Fruit fly (Drosophila melanogaster) whole organism, embryonic: Measurements from ENCODE around the gene CG17707.

Experiments
- Atf6 ChIP-seq: fragments of 200-800 bp; sonication (Bioruptor generic); IDR thresholded peaks from 2 replicates; pipeline ENCODE4 v1.3.6; 2022; ENCODE audit warnings: missing biosample characterization, missing genetic modification characterization
- C15 ChIP-seq: fragments of 200-800 bp; sonication (Bioruptor generic); IDR thresholded peaks from 3 replicates; pipeline ENCODE4 v1.3.6; 2022; ENCODE audit warnings: missing biosample characterization, missing genetic modification characterization
- CG10565 ChIP-seq: fragments of 200-800 bp; sonication (Bioruptor generic); optimal IDR thresholded peaks from 3 replicates; lab custom pipeline; 2016; ENCODE audit warnings: missing biosample characterization, mild to moderate bottlenecking, missing genetic modification characterization
- CG10654 ChIP-seq: fragments of 200-800 bp; sonication (Bioruptor generic); optimal IDR thresholded peaks from 2 replicates; lab custom pipeline; 2016; ENCODE audit warnings: missing biosample characterization, missing genetic modification characterization
- CG11696 ChIP-seq: fragments of 200-800 bp; sonication (Bioruptor generic); IDR thresholded peaks from 2 replicates; pipeline ENCODE4 v1.3.6; 2022; ENCODE audit warnings: missing biosample characterization, missing genetic modification characterization
- CG12071 ChIP-seq: fragments of 200-800 bp; sonication (Bioruptor generic); optimal IDR thresholded peaks from 3 replicates; lab custom pipeline; 2018; ENCODE audit warnings: missing biosample characterization, mild to moderate bottlenecking, missing genetic modification characterization
- CG12219 ChIP-seq: fragments of 200-800 bp; sonication (Bioruptor generic); optimal IDR thresholded peaks from 3 replicates; lab custom pipeline; 2018; ENCODE audit warnings: missing biosample characterization, mild to moderate bottlenecking, missing genetic modification characterization
- CG12659 ChIP-seq: fragments of 200-800 bp; sonication (Bioruptor generic); optimal IDR thresholded peaks from 3 replicates; lab custom pipeline; 2017; ENCODE audit warnings: mild to moderate bottlenecking, missing biosample characterization, missing genetic modification reagents, missing genetic modification characterization
- CG13123 ChIP-seq: fragments of 200-800 bp; sonication (Bioruptor generic); optimal IDR thresholded peaks from 2 replicates; lab custom pipeline; 2016; ENCODE audit warnings: missing biosample characterization, missing genetic modification characterization
- CG15479 ChIP-seq: fragments of 200-800 bp; sonication (Bioruptor generic); optimal IDR thresholded peaks from 3 replicates; lab custom pipeline; 2019; ENCODE audit warnings: missing biosample characterization, mild to moderate bottlenecking, missing genetic modification characterization, moderate library complexity
- CG1602 ChIP-seq: fragments of 200-800 bp; sonication (Bioruptor generic); optimal IDR thresholded peaks from 3 replicates; lab custom pipeline; 2016; ENCODE audit warnings: missing biosample characterization, missing genetic modification characterization
- CG2120 ChIP-seq: fragments of 200-800 bp; sonication (Bioruptor generic); optimal IDR thresholded peaks from 3 replicates; lab custom pipeline; 2016; ENCODE audit warnings: missing biosample characterization, missing genetic modification characterization
- CG2129 ChIP-seq: fragments of 200-800 bp; sonication (Bioruptor generic); IDR thresholded peaks from 2 replicates; pipeline ENCODE4 v1.3.6; 2022; ENCODE audit warnings: missing biosample characterization, missing genetic modification characterization; ENCODE audit not compliant: partially characterized antibody
- CG30020 ChIP-seq: fragments of 200-800 bp; optimal IDR thresholded peaks from 2 replicates; lab custom pipeline; 2019; ENCODE audit warnings: missing biosample characterization, mild to moderate bottlenecking, missing genetic modification characterization, moderate library complexity
- CG4282 ChIP-seq: fragments of 200-800 bp; sonication (Bioruptor generic); optimal IDR thresholded peaks from 2 replicates; lab custom pipeline; 2016; ENCODE audit warnings: missing biosample characterization, missing genetic modification characterization
- CG7372 ChIP-seq: fragments of 200-800 bp; sonication (Bioruptor generic); IDR thresholded peaks from 2 replicates; pipeline ENCODE4 v1.3.6; 2022; ENCODE audit warnings: missing biosample characterization, missing genetic modification characterization
- CG7839 ChIP-seq: fragments of 200-800 bp; sonication (Bioruptor generic); optimal IDR thresholded peaks from 3 replicates; lab custom pipeline; 2018; ENCODE audit warnings: missing biosample characterization, mild to moderate bottlenecking, missing genetic modification characterization, moderate library complexity
- CG7928 ChIP-seq: fragments of 200-800 bp; sonication (Bioruptor generic); optimal IDR thresholded peaks from 2 replicates; lab custom pipeline; 2017; ENCODE audit warnings: missing biosample characterization, mild to moderate bottlenecking, missing genetic modification characterization
- CG8765 ChIP-seq: fragments of 200-800 bp; sonication (Bioruptor generic); IDR thresholded peaks from 2 replicates; pipeline ENCODE4 v1.3.6; 2022; ENCODE audit warnings: missing biosample characterization, missing genetic modification characterization
- CG9876 ChIP-seq: fragments of 200-800 bp; sonication (Bioruptor generic); optimal IDR thresholded peaks from 2 replicates; lab custom pipeline; 2016; ENCODE audit warnings: missing biosample characterization, missing genetic modification characterization
- CoRest ChIP-seq: fragments of 200-800 bp; sonication (Bioruptor generic); optimal IDR thresholded peaks from 3 replicates; lab custom pipeline; 2018; ENCODE audit warnings: missing biosample characterization, mild to moderate bottlenecking, missing genetic modification characterization, moderate library complexity
- Dad ChIP-seq: fragments of 200-800 bp; sonication (Bioruptor generic); optimal IDR thresholded peaks from 3 replicates; lab custom pipeline; 2016; ENCODE audit warnings: missing biosample characterization, missing genetic modification characterization
- Doc2 ChIP-seq: fragments of 200-800 bp; sonication (Bioruptor generic); IDR thresholded peaks from 2 replicates; pipeline ENCODE4 v1.3.6; 2022; ENCODE audit warnings: missing biosample characterization, missing genetic modification characterization
- GATAe ChIP-seq: fragments of 200-800 bp; sonication (Bioruptor generic); conservative IDR thresholded peaks from 2 replicates; pipeline ENCODE4 v1.3.6; 2022; ENCODE audit warnings: missing biosample characterization, missing genetic modification characterization
- HLHmδ ChIP-seq: fragments of 200-800 bp; sonication (Bioruptor generic); optimal IDR thresholded peaks from 2 replicates; lab custom pipeline; 2018; ENCODE audit warnings: missing biosample characterization, mild to moderate bottlenecking, missing genetic modification characterization, moderate library complexity
- MTF-1 ChIP-seq: fragments of 200-800 bp; sonication (Bioruptor generic); optimal IDR thresholded peaks from 2 replicates; lab custom pipeline; 2018; ENCODE audit warnings: missing biosample characterization, mild to moderate bottlenecking, missing genetic modification characterization, borderline replicate concordance
- Nf-YC ChIP-seq: fragments of 200-800 bp; optimal IDR thresholded peaks from 3 replicates; lab custom pipeline; 2019; ENCODE audit warnings: missing biosample characterization, mild to moderate bottlenecking, missing genetic modification characterization, moderate library complexity
- Optix ChIP-seq: fragments of 200-800 bp; sonication (Bioruptor generic); IDR thresholded peaks from 3 replicates; pipeline ENCODE4 v1.3.6; 2022; ENCODE audit warnings: missing biosample characterization, missing genetic modification characterization
- abd-A ChIP-seq: fragments of 200-800 bp; sonication (Bioruptor generic); optimal IDR thresholded peaks from 3 replicates; lab custom pipeline; 2019; ENCODE audit warnings: missing biosample characterization, mild to moderate bottlenecking, missing genetic modification characterization, moderate library complexity
- al ChIP-seq: fragments of 200-800 bp; sonication (Bioruptor generic); IDR thresholded peaks from 2 replicates; pipeline ENCODE4 v1.3.6; 2022; ENCODE audit warnings: missing biosample characterization, missing genetic modification characterization
- bab2 ChIP-seq: fragments of 200-800 bp; sonication (Bioruptor generic); optimal IDR thresholded peaks from 2 replicates; lab custom pipeline; 2016; ENCODE audit warnings: missing biosample characterization, missing genetic modification characterization
- chinmo ChIP-seq: fragments of 200-800 bp; sonication (Bioruptor generic); IDR thresholded peaks from 4 replicates; pipeline ENCODE4 v1.3.6; 2022; ENCODE audit warnings: missing biosample characterization, missing genetic modification characterization; ENCODE audit not compliant: partially characterized antibody
- chm ChIP-seq: fragments of 200-800 bp; sonication (Bioruptor generic); IDR thresholded peaks from 2 replicates; pipeline ENCODE4 v1.3.6; 2022; ENCODE audit warnings: missing biosample characterization, missing genetic modification characterization
- dmrt11E ChIP-seq: fragments of 200-800 bp; sonication (Bioruptor generic); optimal IDR thresholded peaks from 3 replicates; lab custom pipeline; 2018; ENCODE audit warnings: missing biosample characterization, mild to moderate bottlenecking, missing genetic modification characterization, moderate library complexity
- en ChIP-seq: fragments of 200-800 bp; sonication (Bioruptor generic); optimal IDR thresholded peaks from 2 replicates; lab custom pipeline; 2016; ENCODE audit warnings: missing biosample characterization, missing genetic modification characterization
- gcm ChIP-seq: fragments of 200-800 bp; sonication (Bioruptor generic); optimal IDR thresholded peaks from 2 replicates; lab custom pipeline; 2019; ENCODE audit warnings: missing biosample characterization, mild to moderate bottlenecking, missing genetic modification characterization, moderate library complexity
- ham ChIP-seq: fragments of 200-800 bp; sonication (Bioruptor generic); IDR thresholded peaks from 2 replicates; pipeline ENCODE4 v1.3.6; 2022; ENCODE audit warnings: missing biosample characterization, missing genetic modification characterization
- hb ChIP-seq: fragments of 200-800 bp; sonication (Bioruptor generic); IDR thresholded peaks from 3 replicates; pipeline ENCODE4 v1.3.6; 2022; ENCODE audit warnings: missing biosample characterization, missing genetic modification characterization; ENCODE audit not compliant: partially characterized antibody
- lov ChIP-seq, 2 experiments: fragments of 200-800 bp in 1 of 2; fragments of >200 bp in 1 of 2; sonication (Bioruptor generic) in 1 of 2; IDR thresholded peaks in 1 of 2; optimal IDR thresholded peaks in 1 of 2; 2 replicates in 1 of 2; 3 replicates in 1 of 2; pipeline versions ENCODE4 v1.3.6 to Lab custom; 2017 to 2022; ENCODE audit warnings: missing biosample characterization in 1 of 2, missing genetic modification characterization in 1 of 2
- mld ChIP-seq: fragments of 200-800 bp; sonication (Bioruptor generic); IDR thresholded peaks from 3 replicates; pipeline ENCODE4 v1.3.6; 2022; ENCODE audit warnings: missing biosample characterization, missing genetic modification characterization; ENCODE audit not compliant: partially characterized antibody
- nerfin-1 ChIP-seq: fragments of 200-800 bp; sonication (Bioruptor generic); optimal IDR thresholded peaks from 3 replicates; lab custom pipeline; 2019; ENCODE audit warnings: missing biosample characterization, mild to moderate bottlenecking, missing genetic modification characterization, moderate library complexity
- nmo ChIP-seq: fragments of 200-800 bp; sonication (Bioruptor generic); optimal IDR thresholded peaks from 2 replicates; lab custom pipeline; 2018; ENCODE audit warnings: missing biosample characterization, mild to moderate bottlenecking, missing genetic modification characterization, moderate library complexity
- pb ChIP-seq: fragments of 200-800 bp; sonication (Bioruptor generic); optimal IDR thresholded peaks from 3 replicates; lab custom pipeline; 2016; ENCODE audit warnings: missing biosample characterization, missing genetic modification characterization
- pnt ChIP-seq: fragments of 200-800 bp; sonication (Bioruptor generic); optimal IDR thresholded peaks from 3 replicates; lab custom pipeline; 2016; ENCODE audit warnings: missing biosample characterization, missing genetic modification characterization
- pum ChIP-seq: fragments of 200-800 bp; sonication (Bioruptor generic); optimal IDR thresholded peaks from 2 replicates; lab custom pipeline; 2016; ENCODE audit warnings: missing biosample characterization, missing genetic modification characterization
- pzg ChIP-seq: fragments of 200-800 bp; sonication (Bioruptor generic); optimal IDR thresholded peaks from 3 replicates; lab custom pipeline; 2018; ENCODE audit warnings: missing biosample characterization, mild to moderate bottlenecking, missing genetic modification characterization, moderate library complexity
- sisA ChIP-seq: fragments of 200-800 bp; sonication (Bioruptor generic); IDR thresholded peaks from 2 replicates; pipeline ENCODE4 v1.3.6; 2022; ENCODE audit warnings: missing biosample characterization, missing genetic modification characterization
- sr ChIP-seq: fragments of 200-800 bp; sonication (Bioruptor generic); IDR thresholded peaks from 3 replicates; pipeline ENCODE4 v1.3.6; 2022; ENCODE audit warnings: missing biosample characterization, missing genetic modification characterization
- zen2 ChIP-seq: fragments of 200-800 bp; sonication (Bioruptor generic); IDR thresholded peaks from 3 replicates; pipeline ENCODE4 v1.3.6; 2022; ENCODE audit warnings: missing biosample characterization, missing genetic modification characterization; ENCODE audit not compliant: partially characterized antibody
- zfh2 ChIP-seq: fragments of 200-800 bp; sonication (Bioruptor generic); optimal IDR thresholded peaks from 2 replicates; lab custom pipeline; 2016; ENCODE audit warnings: missing biosample characterization, missing genetic modification characterization

The CG17707 gene

dm6 chrX:175542-176197 lies 27.4 kb upstream of the CG17707 start (continued):
- TF ChIP-seq pnt (GFP tag; lab: Kevin White, UChicago) (peak; percentile 48), bab2 (GFP tag; lab: Kevin White, UChicago) (peak; percentile 25), mld (GFP tag; lab: Robert Waterston, UW) (no peak), CG4282 (GFP tag; lab: Kevin White, UChicago) (no peak), nerfin-1 (tag; lab: Kevin White, UChicago) (peak; percentile 69), CoRest (peak; percentile 70), CG30020 (tag; lab: Kevin White, UChicago) (peak; percentile 32), CG12659 (GFP tag; lab: Kevin White, UChicago) (peak; percentile 10), sr (GFP tag; lab: Robert Waterston, UW) (no peak), Dad (GFP tag; lab: Kevin White, UChicago) (no peak), dmrt11E (tag; lab: Kevin White, UChicago) (peak; percentile 89), lov (optimal IDR thresholded peaks at IDR 0.05; lab: Kevin White, UChicago) (no peak), lov (GFP tag; IDR thresholded peaks at IDR 0.05; lab: Robert Waterston, UW) (no peak), CG1602 (GFP tag; lab: Kevin White, UChicago) (peak; percentile 63), CG15479 (GFP tag; lab: Kevin White, UChicago) (peak; percentile 3), Nf-YC (tag; lab: Kevin White, UChicago) (no peak), C15 (GFP tag; lab: Robert Waterston, UW) (no peak), pum (GFP tag; lab: Kevin White, UChicago) (peak; percentile 71), pzg (GFP tag; lab: Kevin White, UChicago) (no peak), al (GFP tag; lab: Robert Waterston, UW) (no peak), CG12071 (GFP tag; lab: Kevin White, UChicago) (no peak), CG10654 (GFP tag; lab: Kevin White, UChicago) (peak; percentile 26), abd-A (tag; lab: Kevin White, UChicago) (no peak), pb (GFP tag; lab: Kevin White, UChicago) (no peak), CG10565 (GFP tag; lab: Kevin White, UChicago) (no peak), CG8765 (GFP tag; lab: Robert Waterston, UW) (no peak), sisA (no peak), CG9876 (no peak), Doc2 (GFP tag; lab: Robert Waterston, UW) (no peak), CG7839 (tag; lab: Kevin White, UChicago) (peak; percentile 63), gcm (peak; percentile 73), chinmo (GFP tag; lab: Robert Waterston, UW) (no peak), Atf6 (GFP tag; lab: Robert Waterston, UW) (no peak), en (GFP tag; lab: Kevin White, UChicago) (peak; percentile 2), chm (GFP tag; lab: Robert Waterston, UW) (no peak; the same call in 1 of the 2 replicates), nmo (GFP tag; lab: Kevin White, UChicago) (peak; percentile 79), Optix (GFP tag; lab: Robert Waterston, UW) (no peak), CG12219 (GFP tag; lab: Kevin White, UChicago) (peak; percentile 31), ham (no peak), HLHmδ (peak; percentile 13), CG11696 (GFP tag; lab: Robert Waterston, UW) (no peak), zfh2 (GFP tag; lab: Kevin White, UChicago) (no peak), CG7372 (GFP tag; lab: Robert Waterston, UW) (no peak), hb (GFP tag; lab: Robert Waterston, UW) (no peak), CG2129 (GFP tag; lab: Robert Waterston, UW) (no peak), MTF-1 (GFP tag; lab: Kevin White, UChicago) (no peak), GATAe (no peak), CG7928 (GFP tag; lab: Kevin White, UChicago) (no peak), CG2120 (GFP tag; lab: Kevin White, UChicago) (no peak), CG13123 (GFP tag; lab: Kevin White, UChicago) (no peak), zen2 (GFP tag; lab: Robert Waterston, UW) (no peak)
